Worm (Caenorhabditis elegans): ENCODE data around the gene str-209.
A peak's percentile ranks its signal among the peaks of the same experiment; 100 is the strongest.

str-209 gene

ce11 chrV:4964020-4964635, 15.4 kb downstream of the str-209 start:
- TF ChIP-seq ztf-4 (tag; optimal IDR thresholded peaks at IDR 0.05) (no peak), Y55F3AM.14 (GFP tag; optimal IDR thresholded peaks at IDR 0.05) (peak; percentile 9), unc-55 (GFP tag; optimal IDR thresholded peaks at IDR 0.05) (peak; percentile 22)

- TF ChIP-seq fos-1 (tag; optimal IDR thresholded peaks at IDR 0.05) (peak; percentile 57), egl-27 (tag; optimal IDR thresholded peaks at IDR 0.05) (no peak), zag-1 (tag; optimal IDR thresholded peaks at IDR 0.05) (no peak), nhr-10 (tag; optimal IDR thresholded peaks at IDR 0.05) (no peak), skn-1 (tag; optimal IDR thresholded peaks at IDR 0.05) (peak; percentile 33), sma-9 (GFP tag; optimal IDR thresholded peaks at IDR 0.05) (peak; percentile 48), sma-9 (tag; optimal IDR thresholded peaks at IDR 0.05) (no peak), nhr-129 (tag; optimal IDR thresholded peaks at IDR 0.05) (peak; percentile 48), sem-4 (tag; optimal IDR thresholded peaks at IDR 0.05) (no peak), crh-2 (tag; optimal IDR thresholded peaks at IDR 0.05) (peak; percentile 38)
These were observed 16.1 kb downstream of the str-209 start for ce11 chrV:4964671-4965420.

- TF ChIP-seq lin-11 (tag; optimal IDR thresholded peaks at IDR 0.05), result no peak
- TF ChIP-seq zag-1 (tag; optimal IDR thresholded peaks at IDR 0.05), result no peak
- TF ChIP-seq nhr-21 (tag; optimal IDR thresholded peaks at IDR 0.05), result no peak
- TF ChIP-seq mab-5 (tag; optimal IDR thresholded peaks at IDR 0.05), result no peak
- TF ChIP-seq lin-39 (tag; optimal IDR thresholded peaks at IDR 0.05), result no peak
- TF ChIP-seq sma-9 (GFP tag; optimal IDR thresholded peaks at IDR 0.05), result peak; percentile 26
- no peak for TF ChIP-seq sma-9 (tag; optimal IDR thresholded peaks at IDR 0.05)
These were observed 17.1 kb downstream of the str-209 start for ce11 chrV:4965790-4966189.

ce11 chrV:4967238-4967637, 18.5 kb downstream of the str-209 start:
- no peak for TF ChIP-seq dmd-4 (tag; optimal IDR thresholded peaks at IDR 0.05)
- no peak for TF ChIP-seq snpc-4 (tag; optimal IDR thresholded peaks at IDR 0.05)

- no peak for TF ChIP-seq Y55F3AM.14 (GFP tag; optimal IDR thresholded peaks at IDR 0.05)
- TF ChIP-seq sma-3 (GFP tag; optimal IDR thresholded peaks at IDR 0.05), result no peak
- no peak for TF ChIP-seq lin-39 (tag; optimal IDR thresholded peaks at IDR 0.05)
- TF ChIP-seq ama-1 (optimal IDR thresholded peaks at IDR 0.05), result no peak
- no peak for TF ChIP-seq crh-2 (tag; optimal IDR thresholded peaks at IDR 0.05)
- no peak for TF ChIP-seq nhr-77 (tag; optimal IDR thresholded peaks at IDR 0.05)
- TF ChIP-seq peb-1 (tag; optimal IDR thresholded peaks at IDR 0.05), result no peak
- TF ChIP-seq mbf-1 (tag; optimal IDR thresholded peaks at IDR 0.05), result no peak
- TF ChIP-seq nhr-23 (tag; optimal IDR thresholded peaks at IDR 0.05), result no peak
- no peak for TF ChIP-seq nhr-12 (tag; optimal IDR thresholded peaks at IDR 0.05)
- no peak for TF ChIP-seq sem-4 (tag; optimal IDR thresholded peaks at IDR 0.05)
- no peak for TF ChIP-seq ztf-1 (GFP tag; conservative IDR thresholded peaks at IDR 0.05)
- no peak for TF ChIP-seq unc-55 (GFP tag; optimal IDR thresholded peaks at IDR 0.05)
- TF ChIP-seq R02D3.7 (tag; optimal IDR thresholded peaks at IDR 0.05), result no peak
- TF ChIP-seq nhr-237 (tag; optimal IDR thresholded peaks at IDR 0.05), result no peak
- TF ChIP-seq ztf-4 (tag; optimal IDR thresholded peaks at IDR 0.05), result no peak
- TF ChIP-seq unc-39 (tag; optimal IDR thresholded peaks at IDR 0.05), result no peak
- TF ChIP-seq lin-13 (GFP tag; optimal IDR thresholded peaks at IDR 0.05), result no peak
- no peak for TF ChIP-seq ceh-82 (tag; optimal IDR thresholded peaks at IDR 0.05)
These were observed 20.0 kb downstream of the str-209 start for ce11 chrV:4968775-4969174.

- no peak for TF ChIP-seq ama-1 (optimal IDR thresholded peaks at IDR 0.05)
- TF ChIP-seq nhr-129 (tag; optimal IDR thresholded peaks at IDR 0.05), result peak; percentile 67
- no peak for TF ChIP-seq nhr-77 (tag; optimal IDR thresholded peaks at IDR 0.05)
- no peak for TF ChIP-seq blmp-1 (tag; optimal IDR thresholded peaks at IDR 0.05; ENCODE audit: insufficient read depth)
- no peak for TF ChIP-seq lin-13 (GFP tag; optimal IDR thresholded peaks at IDR 0.05)
- no peak for TF ChIP-seq mbf-1 (tag; optimal IDR thresholded peaks at IDR 0.05)
- TF ChIP-seq nhr-21 (tag; optimal IDR thresholded peaks at IDR 0.05), result no peak
- TF ChIP-seq mdl-1 (tag; optimal IDR thresholded peaks at IDR 0.05), result no peak
These were observed 20.8 kb downstream of the str-209 start for ce11 chrV:4969503-4969902.
